Worm (Caenorhabditis elegans): ENCODE results near the gene cex-1.

cex-1 gene

ce11 chrII:5487844-5488243 lies 40.4 kb downstream of the cex-1 start, which contains the start of gene nep-5:
Gene nep-5, plus strand, starts transcription at chrII:5488144.
- no peak for TF ChIP-seq lsy-2 (tag; optimal IDR thresholded peaks at IDR 0.05)
- no peak for TF ChIP-seq zip-8 (tag; optimal IDR thresholded peaks at IDR 0.05)
- no peak for TF ChIP-seq drap-1 (GFP tag; optimal IDR thresholded peaks at IDR 0.05)
- no peak for TF ChIP-seq lin-13 (tag; optimal IDR thresholded peaks at IDR 0.05)
- TF ChIP-seq nhr-76 (tag; optimal IDR thresholded peaks at IDR 0.05): no peak
- no peak for TF ChIP-seq snpc-4 (tag; optimal IDR thresholded peaks at IDR 0.05)
- no peak for TF ChIP-seq ztf-11 (tag; optimal IDR thresholded peaks at IDR 0.05)
- TF ChIP-seq blmp-1 (tag; optimal IDR thresholded peaks at IDR 0.05): no peak
- no peak for TF ChIP-seq lin-32 (GFP tag; optimal IDR thresholded peaks at IDR 0.05)
- TF ChIP-seq hlh-1 (tag; optimal IDR thresholded peaks at IDR 0.05): no peak
- no peak for TF ChIP-seq elt-1 (tag; optimal IDR thresholded peaks at IDR 0.05; ENCODE audit: borderline replicate concordance, insufficient read depth)
- TF ChIP-seq mls-2 (tag; optimal IDR thresholded peaks at IDR 0.05): no peak
- no peak for TF ChIP-seq ces-1 (GFP tag; optimal IDR thresholded peaks at IDR 0.05)
- TF ChIP-seq elt-3 (tag; optimal IDR thresholded peaks at IDR 0.05): no peak
- TF ChIP-seq sptf-1 (tag; optimal IDR thresholded peaks at IDR 0.05): no peak

DNA sequence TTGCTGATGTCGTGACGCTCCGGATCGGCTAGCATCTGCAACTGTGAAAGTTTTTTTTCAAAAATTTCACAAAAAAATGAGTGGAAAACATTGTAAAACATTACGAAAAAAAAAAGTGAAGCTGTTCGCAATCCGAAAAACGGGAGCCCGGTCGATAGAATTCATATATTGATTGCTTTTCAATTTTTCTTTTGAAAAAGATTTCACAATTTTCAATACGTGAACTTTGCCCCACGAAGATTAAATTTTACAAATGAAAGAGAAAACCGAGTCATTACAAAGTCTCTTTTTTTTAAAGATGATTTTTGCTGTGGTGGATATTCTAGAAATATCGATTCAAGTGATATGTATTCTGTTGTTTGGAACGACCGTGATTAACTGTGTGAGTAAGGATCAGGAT lies 46.9 kb downstream of the cex-1 start, which contains the start of gene F12A10.6:
TSS of gene F12A10.6 (minus strand) at position 101 of the 400 bp plus-strand sequence.
- TF ChIP-seq blmp-1 (tag; optimal IDR thresholded peaks at IDR 0.05) (no peak), tbx-8 (GFP tag; optimal IDR thresholded peaks at IDR 0.05) (no peak), M03D4.4 (tag; optimal IDR thresholded peaks at IDR 0.05) (no peak), lin-32 (GFP tag; optimal IDR thresholded peaks at IDR 0.05) (no peak), nhr-2 (tag; optimal IDR thresholded peaks at IDR 0.05) (no peak), sptf-1 (tag; optimal IDR thresholded peaks at IDR 0.05) (no peak), sem-2 (GFP tag; optimal IDR thresholded peaks at IDR 0.05) (no peak), lsy-2 (tag; optimal IDR thresholded peaks at IDR 0.05) (no peak)

DNA sequence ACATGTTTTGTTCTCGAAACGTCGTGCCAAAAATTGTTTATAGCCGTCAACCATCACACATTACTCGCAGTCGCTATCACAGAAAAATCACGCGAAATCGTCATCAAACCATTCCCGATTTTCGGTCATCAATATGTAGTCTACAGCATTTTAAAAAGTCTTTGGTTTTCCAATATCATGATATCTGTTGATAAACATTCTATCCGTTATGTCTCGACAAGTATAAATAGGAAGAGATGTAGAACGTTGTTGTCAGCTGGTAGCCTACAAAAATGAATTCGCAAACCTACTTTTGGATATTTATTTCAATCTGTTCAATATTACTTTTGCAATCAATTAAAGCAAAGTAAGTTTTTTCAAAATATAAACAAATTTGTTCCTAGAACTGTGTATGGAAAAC lies 48.9 kb downstream of the cex-1 start, which contains the start of gene F12A10.1:
TSS of gene F12A10.1 (plus strand) at position 166 of the 400 bp plus-strand sequence.
- TF ChIP-seq elt-1 (tag; optimal IDR thresholded peaks at IDR 0.05; ENCODE audit: borderline replicate concordance, insufficient read depth): no peak
- TF ChIP-seq ham-2 (GFP tag; optimal IDR thresholded peaks at IDR 0.05): no peak
- no peak for TF ChIP-seq lsy-2 (tag; optimal IDR thresholded peaks at IDR 0.05)
- TF ChIP-seq ces-1 (GFP tag; optimal IDR thresholded peaks at IDR 0.05): no peak
- no peak for TF ChIP-seq nhr-76 (tag; optimal IDR thresholded peaks at IDR 0.05)
- no peak for TF ChIP-seq ztf-11 (tag; optimal IDR thresholded peaks at IDR 0.05)
- TF ChIP-seq sptf-1 (tag; optimal IDR thresholded peaks at IDR 0.05): no peak
- no peak for TF ChIP-seq unc-62 (GFP tag; optimal IDR thresholded peaks at IDR 0.05)
- no peak for TF ChIP-seq flh-1 (GFP tag; optimal IDR thresholded peaks at IDR 0.05)
- TF ChIP-seq ceh-39 (tag; optimal IDR thresholded peaks at IDR 0.05): no peak
- TF ChIP-seq M03D4.4 (tag; optimal IDR thresholded peaks at IDR 0.05): no peak
- no peak for TF ChIP-seq nhr-237 (tag; optimal IDR thresholded peaks at IDR 0.05)
- TF ChIP-seq ceh-83 (GFP tag; optimal IDR thresholded peaks at IDR 0.05): no peak

DNA sequence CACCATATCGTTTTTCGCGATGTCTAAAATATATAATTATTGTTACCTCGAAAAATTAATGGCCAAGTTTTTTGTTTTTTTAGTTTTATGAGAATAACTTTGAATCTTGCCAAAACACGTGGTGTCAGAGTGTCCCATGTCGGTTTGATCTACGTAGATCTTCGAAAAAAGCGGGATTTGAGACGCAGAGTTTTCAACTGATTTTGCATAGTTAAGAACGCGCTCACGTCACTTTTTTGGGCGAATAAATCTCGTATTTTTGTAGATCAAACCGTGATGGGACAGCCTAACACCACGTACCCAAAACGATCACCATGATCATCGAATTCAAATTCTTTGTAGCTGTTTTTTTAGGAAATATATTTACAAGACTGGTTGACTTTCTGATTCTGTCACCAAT lies 50.1 kb downstream of the cex-1 start:
- TF ChIP-seq sptf-1 (tag; optimal IDR thresholded peaks at IDR 0.05) (no peak), sem-2 (GFP tag; optimal IDR thresholded peaks at IDR 0.05) (no peak), flh-1 (GFP tag; optimal IDR thresholded peaks at IDR 0.05) (no peak)
